Fruit fly (Drosophila melanogaster): ENCODE data around the gene AsnS.

AsnS gene

DNA sequence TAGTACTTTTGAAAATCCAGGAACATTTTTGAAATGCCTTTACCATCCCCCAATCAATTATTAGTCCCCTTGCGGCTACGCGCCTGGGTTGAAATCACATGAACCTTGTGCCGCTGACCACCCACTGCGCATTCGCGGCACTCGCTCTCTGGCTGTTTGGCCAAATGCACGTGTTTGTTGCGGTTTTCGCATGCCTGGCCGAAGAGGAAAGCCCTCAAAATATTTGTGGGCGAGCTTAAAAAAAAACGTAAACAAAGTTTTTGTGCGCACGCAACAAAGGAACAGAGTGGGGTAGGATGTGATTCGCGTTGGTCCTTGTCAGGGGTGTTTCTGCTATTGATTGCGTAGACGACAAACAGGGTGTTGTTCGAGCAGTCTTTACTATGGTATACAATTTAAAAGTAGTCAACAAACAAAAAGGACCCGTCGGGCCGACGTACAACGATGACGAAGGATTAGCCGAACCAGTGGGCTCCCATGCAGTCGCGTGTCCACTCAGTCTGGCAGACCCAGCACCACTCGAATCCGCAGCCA lies 21.5 kb downstream of the AsnS start (continued):
- TF ChIP-seq NC2α (GFP tag; optimal IDR thresholded peaks at IDR 0.05) (no peak), ATbp (GFP tag; optimal IDR thresholded peaks at IDR 0.05) (no peak), CG1603 (tag; optimal IDR thresholded peaks at IDR 0.05) (no peak), CG18764 (GFP tag; optimal IDR thresholded peaks at IDR 0.05) (no peak), odd (GFP tag; optimal IDR thresholded peaks at IDR 0.05) (no peak), Hmr (GFP tag; optimal IDR thresholded peaks at IDR 0.05) (no peak), Scr (GFP tag; IDR thresholded peaks at IDR 0.05; ENCODE audit: partially characterized antibody) (no peak), CG17912 (GFP tag; optimal IDR thresholded peaks at IDR 0.05) (no peak), CG15514 (GFP tag; optimal IDR thresholded peaks at IDR 0.05) (peak; percentile 12), inv (GFP tag; IDR thresholded peaks at IDR 0.05; ENCODE audit: partially characterized antibody) (no peak), E2f1 (GFP tag; IDR thresholded peaks at IDR 0.05) (no peak), sqz (GFP tag; optimal IDR thresholded peaks at IDR 0.05) (peak; percentile 70), fd64A (GFP tag; optimal IDR thresholded peaks at IDR 0.05) (no peak)

DNA sequence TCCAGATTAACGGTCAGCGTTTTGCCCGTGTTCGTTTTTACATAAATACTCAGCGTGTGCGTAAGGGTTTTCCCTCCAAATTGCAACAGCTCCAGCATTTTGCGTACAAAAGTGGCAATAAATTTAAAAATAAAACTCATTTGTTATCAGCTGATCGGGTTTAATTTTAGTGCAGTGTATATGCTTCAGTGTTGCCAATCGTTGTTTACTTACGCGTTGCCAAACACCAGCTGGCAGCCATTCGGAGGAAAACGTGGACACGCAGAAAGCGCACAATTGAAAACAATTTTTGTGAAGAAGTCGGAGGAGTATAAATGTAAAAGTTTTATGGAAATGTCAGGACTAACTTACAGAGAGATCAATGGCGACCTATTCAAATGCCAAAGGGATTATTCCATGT lies 23.6 kb downstream of the AsnS start, which contains the start of the genes Targ3 and park:
Gene Targ3 (plus strand): TSS at position 269 of the 400 bp plus-strand sequence.
Gene park (minus strand): TSS at position 291 of the 400 bp plus-strand sequence.
- TF ChIP-seq Hr3 (GFP tag; optimal IDR thresholded peaks at IDR 0.05): peak; percentile 1
- no peak for TF ChIP-seq ttk (GFP tag; IDR thresholded peaks at IDR 0.05)
- TF ChIP-seq crp (GFP tag; optimal IDR thresholded peaks at IDR 0.05): peak; percentile 45 to 92
- no peak for TF ChIP-seq Hand (GFP tag; optimal IDR thresholded peaks at IDR 0.05)
- peak; percentile 34 for TF ChIP-seq dm (GFP tag; optimal IDR thresholded peaks at IDR 0.05)
- peak; percentile 4 for TF ChIP-seq abd-A (tag; optimal IDR thresholded peaks at IDR 0.05)
- peak; percentile 34; the same call in 1 of the 3 replicates for TF ChIP-seq row (GFP tag; IDR thresholded peaks at IDR 0.05)
- no peak for TF ChIP-seq z (GFP tag; IDR thresholded peaks at IDR 0.05)
- TF ChIP-seq shn (GFP tag; optimal IDR thresholded peaks at IDR 0.05): peak; percentile 39
- TF ChIP-seq NC2β (GFP tag; optimal IDR thresholded peaks at IDR 0.05): peak; percentile 16
- TF ChIP-seq CG1603 (tag; optimal IDR thresholded peaks at IDR 0.05): peak; percentile 68
- no peak for TF ChIP-seq Spps (tag; optimal IDR thresholded peaks at IDR 0.05)
- no peak for TF ChIP-seq CG1792 (GFP tag; optimal IDR thresholded peaks at IDR 0.05)
- no peak for TF ChIP-seq CG6654 (GFP tag; optimal IDR thresholded peaks at IDR 0.05)
- TF ChIP-seq H2.0 (GFP tag; IDR thresholded peaks at IDR 0.05): 0 out of 2 replicates have a peak, but pooled peaks have one; percentile 24
- no peak for TF ChIP-seq wek (GFP tag; optimal IDR thresholded peaks at IDR 0.05)
- peak; percentile 71 for TF ChIP-seq stwl (tag; optimal IDR thresholded peaks at IDR 0.05)
- TF ChIP-seq CG2120 (GFP tag; optimal IDR thresholded peaks at IDR 0.05): peak; percentile 77
- TF ChIP-seq CG10979 (tag; optimal IDR thresholded peaks at IDR 0.05): peak; percentile 1
- TF ChIP-seq unc-4 (GFP tag; IDR thresholded peaks at IDR 0.05; ENCODE audit: partially characterized antibody): 0 out of 2 replicates have a peak, but pooled peaks have one; percentile 29
- peak; percentile 27 for TF ChIP-seq mam (GFP tag; optimal IDR thresholded peaks at IDR 0.05)
- TF ChIP-seq CG8924 (tag; optimal IDR thresholded peaks at IDR 0.05): no peak
- TF ChIP-seq NC2α (GFP tag; optimal IDR thresholded peaks at IDR 0.05): no peak
- TF ChIP-seq Bgb (GFP tag; IDR thresholded peaks at IDR 0.05; ENCODE audit: partially characterized antibody): peak; percentile 23; the same call in 1 of the 2 replicates
- TF ChIP-seq CG13624 (GFP tag; optimal IDR thresholded peaks at IDR 0.05): no peak
- TF ChIP-seq cas (GFP tag; IDR thresholded peaks at IDR 0.05): no peak
- TF ChIP-seq CG10267 (tag; optimal IDR thresholded peaks at IDR 0.05): peak; percentile 31
- 0 out of 3 replicates have a peak, but pooled peaks have one; percentile 23 for TF ChIP-seq Doc3 (GFP tag; IDR thresholded peaks at IDR 0.05; ENCODE audit: partially characterized antibody)
- peak; percentile 57 for TF ChIP-seq CG12769 (tag; optimal IDR thresholded peaks at IDR 0.05)
- TF ChIP-seq ewg (GFP tag; optimal IDR thresholded peaks at IDR 0.05): peak; percentile 11
- TF ChIP-seq Elba2 (GFP tag; optimal IDR thresholded peaks at IDR 0.05): no peak
- TF ChIP-seq maf-S (GFP tag; optimal IDR thresholded peaks at IDR 0.05): peak; percentile 13
- TF ChIP-seq Tbp (GFP tag; optimal IDR thresholded peaks at IDR 0.05): no peak
- peak; percentile 7 for TF ChIP-seq Meics (GFP tag; optimal IDR thresholded peaks at IDR 0.05)
- peak; percentile 68 for TF ChIP-seq HLH54F (GFP tag; optimal IDR thresholded peaks at IDR 0.05)
- TF ChIP-seq tx (GFP tag; optimal IDR thresholded peaks at IDR 0.05): peak; percentile 35
- TF ChIP-seq sens (GFP tag): peak; percentile 79
- TF ChIP-seq grau (tag; optimal IDR thresholded peaks at IDR 0.05): peak; percentile 20
